Worm (Caenorhabditis elegans) whole organism, midembryonic: ENCODE data around the gene D1054.1.

Experiments
- ref-1 ChIP-seq: fragments of 200-800 bp; sonication (Bioruptor generic); conservative IDR thresholded peaks from 2 replicates; pipeline ENCODE4 v1.3.6; 2022; ENCODE audit warnings: missing genetic modification reagents, missing genetic modification characterization, missing compliant biosample characterization
- ztf-29 ChIP-seq: fragments of 200-800 bp; sonication (Bioruptor generic); IDR thresholded peaks from 2 replicates; pipeline ENCODE4 v1.3.6; 2022; ENCODE audit warnings: missing genetic modification reagents, missing genetic modification characterization, missing compliant biosample characterization

ce11 chrV:10754050-10754449, 16.0 kb downstream of the D1054.1 start, which contains the start of gene F28H7.7:
- TF ChIP-seq ztf-29 (GFP tag; lab: Robert Waterston, UW) (no peak), ref-1 (no peak)
